Worm (Caenorhabditis elegans) whole organism, late embryonic: Measurements from ENCODE around the gene T25B6.5.

Source experiments
- C08G9.2 ChIP-seq: sonication (generic microtip); optimal IDR thresholded peaks from 2 replicates; lab custom pipeline; 2016; ENCODE audit warnings: mild to moderate bottlenecking, missing genetic modification characterization, moderate library complexity, missing compliant biosample characterization
- C38D4.7 ChIP-seq: fragments of 200-800 bp; sonication (Bioruptor generic); optimal IDR thresholded peaks from 2 replicates; lab custom pipeline; 2018; ENCODE audit warnings: mild to moderate bottlenecking, missing genetic modification characterization, moderate library complexity, missing compliant biosample characterization
- K09A11.1 ChIP-seq: sonication (generic microtip); optimal IDR thresholded peaks from 2 replicates; lab custom pipeline; 2017; ENCODE audit warnings: antibody characterized with exemption, mild to moderate bottlenecking, missing genetic modification characterization, missing compliant biosample characterization; ENCODE audit not compliant: insufficient read depth
- Y22D7AL.16 ChIP-seq: sonication (generic microtip); optimal IDR thresholded peaks from 2 replicates; lab custom pipeline; 2016; ENCODE audit warnings: missing genetic modification characterization, missing compliant biosample characterization
- ama-1 ChIP-seq: fragments of 150-350 bp; optimal IDR thresholded peaks from 2 replicates; lab custom pipeline; 2014
- ceh-14 ChIP-seq: sonication (generic microtip); optimal IDR thresholded peaks from 2 replicates; lab custom pipeline; 2016; ENCODE audit warnings: missing genotype, missing genetic modification characterization, missing compliant biosample characterization
- ceh-19 ChIP-seq: fragments of 200-800 bp; sonication (Bioruptor generic); optimal IDR thresholded peaks from 2 replicates; lab custom pipeline; 2018; ENCODE audit warnings: mild to moderate bottlenecking, missing genetic modification characterization, missing compliant biosample characterization
- ceh-2 ChIP-seq: sonication (generic microtip); optimal IDR thresholded peaks from 2 replicates; lab custom pipeline; 2016; ENCODE audit warnings: missing genotype, missing genetic modification characterization, missing compliant biosample characterization
- ceh-30 ChIP-seq: fragments of 150-350 bp; optimal IDR thresholded peaks from 2 replicates; lab custom pipeline; 2014; ENCODE audit warnings: missing biosample characterization, missing genetic modification characterization
- ceh-48 ChIP-seq: sonication (generic microtip); optimal IDR thresholded peaks from 2 replicates; lab custom pipeline; 2016; ENCODE audit warnings: missing genetic modification characterization, inconsistent platforms, missing compliant biosample characterization
- ceh-6 ChIP-seq: fragments of 200-800 bp; sonication (Bioruptor generic); optimal IDR thresholded peaks from 2 replicates; lab custom pipeline; 2018; ENCODE audit warnings: mild to moderate bottlenecking, missing genetic modification characterization, missing compliant biosample characterization
- ceh-9 ChIP-seq: sonication (generic microtip); optimal IDR thresholded peaks from 2 replicates; lab custom pipeline; 2016; ENCODE audit warnings: mild to moderate bottlenecking, missing genetic modification characterization, inconsistent platforms, missing compliant biosample characterization
- che-1 ChIP-seq: sonication (generic microtip); optimal IDR thresholded peaks from 2 replicates; lab custom pipeline; 2016; ENCODE audit warnings: mild to moderate bottlenecking, missing genetic modification characterization, missing compliant biosample characterization
- dmd-4 ChIP-seq: sonication (generic microtip); optimal IDR thresholded peaks from 2 replicates; lab custom pipeline; 2016; ENCODE audit warnings: borderline replicate concordance, missing genetic modification characterization, missing compliant biosample characterization
- dve-1 ChIP-seq: sonication (generic microtip); optimal IDR thresholded peaks from 2 replicates; lab custom pipeline; 2017; ENCODE audit warnings: antibody characterized with exemption, mild to moderate bottlenecking, missing genetic modification characterization, missing compliant biosample characterization
- elt-4 ChIP-seq: sonication (generic microtip); optimal IDR thresholded peaks from 2 replicates; lab custom pipeline; 2016; ENCODE audit warnings: missing genetic modification characterization, missing compliant biosample characterization
- ets-4 ChIP-seq: sonication (generic microtip); optimal IDR thresholded peaks from 2 replicates; lab custom pipeline; 2016; ENCODE audit warnings: missing genetic modification characterization, missing compliant biosample characterization
- fkh-6 ChIP-seq: sonication (generic microtip); optimal IDR thresholded peaks from 2 replicates; lab custom pipeline; 2016; ENCODE audit warnings: missing genetic modification characterization, missing compliant biosample characterization
- gmeb-2 ChIP-seq: sonication (generic microtip); optimal IDR thresholded peaks from 2 replicates; lab custom pipeline; 2016; ENCODE audit warnings: missing genetic modification characterization, inconsistent platforms, missing compliant biosample characterization
- hlh-13 ChIP-seq: fragments of 200-800 bp; sonication (Bioruptor generic); optimal IDR thresholded peaks from 2 replicates; lab custom pipeline; 2018; ENCODE audit warnings: mild to moderate bottlenecking, missing genetic modification characterization, missing compliant biosample characterization
- hlh-30 ChIP-seq: sonication (generic microtip); optimal IDR thresholded peaks from 2 replicates; lab custom pipeline; 2017; ENCODE audit warnings: antibody characterized with exemption, missing genetic modification characterization, missing compliant biosample characterization; ENCODE audit not compliant: insufficient read depth
- hlh-6 ChIP-seq: sonication (generic microtip); optimal IDR thresholded peaks from 2 replicates; lab custom pipeline; 2016; ENCODE audit warnings: missing genotype, missing genetic modification characterization, missing compliant biosample characterization
- lim-6 ChIP-seq: sonication (generic microtip); optimal IDR thresholded peaks from 2 replicates; lab custom pipeline; 2016; ENCODE audit warnings: missing genetic modification characterization, missing compliant biosample characterization
- mec-3 ChIP-seq: sonication (generic microtip); optimal IDR thresholded peaks from 2 replicates; lab custom pipeline; 2016; ENCODE audit warnings: borderline replicate concordance, missing genetic modification characterization, missing compliant biosample characterization
- nhr-11 ChIP-seq: fragments of 150-350 bp; optimal IDR thresholded peaks from 2 replicates; lab custom pipeline; 2014; ENCODE audit warnings: missing biosample characterization, missing genetic modification characterization
- nhr-232 ChIP-seq: sonication (generic microtip); optimal IDR thresholded peaks from 2 replicates; lab custom pipeline; 2016; ENCODE audit warnings: missing genetic modification characterization, missing compliant biosample characterization
- npax-4 ChIP-seq: sonication (generic microtip); optimal IDR thresholded peaks from 2 replicates; lab custom pipeline; 2016; ENCODE audit warnings: missing genetic modification characterization, missing compliant biosample characterization
- pag-3 ChIP-seq: sonication (generic microtip); optimal IDR thresholded peaks from 2 replicates; lab custom pipeline; 2016; ENCODE audit warnings: missing compliant biosample characterization, missing genetic modification characterization, borderline replicate concordance
- pat-9 ChIP-seq: fragments of 200-800 bp; sonication (Bioruptor generic); optimal IDR thresholded peaks from 2 replicates; lab custom pipeline; 2018; ENCODE audit warnings: mild to moderate bottlenecking, missing genetic modification characterization, moderate library complexity, missing compliant biosample characterization
- pha-2 ChIP-seq: sonication (generic microtip); optimal IDR thresholded peaks from 2 replicates; lab custom pipeline; 2017; ENCODE audit warnings: mild to moderate bottlenecking, missing genetic modification characterization, missing compliant biosample characterization
- pqm-1 ChIP-seq: sonication (generic microtip); optimal IDR thresholded peaks from 2 replicates; lab custom pipeline; 2016; ENCODE audit warnings: missing genetic modification characterization, missing compliant biosample characterization
- pros-1 ChIP-seq: fragments of 150-350 bp; optimal IDR thresholded peaks from 2 replicates; lab custom pipeline; 2014; ENCODE audit warnings: missing biosample characterization, missing genetic modification reagents, missing genetic modification characterization
- ref-2 ChIP-seq: sonication (generic microtip); optimal IDR thresholded peaks from 2 replicates; lab custom pipeline; 2016; ENCODE audit warnings: missing genetic modification characterization, missing compliant biosample characterization
- tbx-7 ChIP-seq: sonication (generic microtip); optimal IDR thresholded peaks from 2 replicates; lab custom pipeline; 2016; ENCODE audit warnings: missing genotype, missing genetic modification characterization, missing compliant biosample characterization
- unc-42 ChIP-seq: sonication (generic microtip); optimal IDR thresholded peaks from 2 replicates; lab custom pipeline; 2016; ENCODE audit warnings: missing genotype, missing genetic modification characterization, missing compliant biosample characterization
- zip-5 ChIP-seq: sonication (generic microtip); optimal IDR thresholded peaks from 2 replicates; lab custom pipeline; 2016; ENCODE audit warnings: missing genetic modification characterization, missing compliant biosample characterization
- ztf-16 ChIP-seq: sonication (generic microtip); optimal IDR thresholded peaks from 2 replicates; lab custom pipeline; 2017; ENCODE audit warnings: missing genetic modification characterization, missing compliant biosample characterization

Gene T25B6.5

ce11 chrX:9015420-9015819 lies 6.1 kb downstream of the T25B6.5 start, which contains the start of gene T25B6.4:
T25B6.4 (plus strand) TSS chrX:9015720.
- TF ChIP-seq tbx-7 (tag; lab: Kevin White, UChicago) (no peak), ceh-9 (tag; lab: Kevin White, UChicago) (no peak), pha-2 (no peak), hlh-30 (no peak), pag-3 (tag; lab: Kevin White, UChicago) (no peak), ref-2 (tag; lab: Kevin White, UChicago) (no peak)

DNA sequence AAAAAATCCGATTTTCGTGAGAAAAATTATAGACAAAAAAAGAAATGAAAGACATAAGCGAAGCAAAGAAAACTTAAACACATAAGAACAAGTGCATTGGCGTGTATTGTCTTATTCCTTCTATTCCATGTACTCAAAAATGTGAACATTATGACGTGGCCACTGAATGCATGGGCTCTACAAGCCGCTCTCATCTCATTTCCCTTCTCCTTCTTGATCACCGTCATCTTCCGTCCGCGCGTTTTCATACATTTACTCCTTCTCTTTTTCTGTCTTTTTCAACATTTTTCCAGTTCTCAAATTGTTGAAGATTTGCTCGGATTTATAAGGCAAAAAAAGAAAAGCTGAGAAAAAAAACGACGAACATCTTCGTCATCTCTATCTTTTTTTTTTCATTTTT lies 7.1 kb downstream of the T25B6.5 start:
- TF ChIP-seq ets-4 (tag; lab: Kevin White, UChicago) (no peak), hlh-13 (GFP tag; lab: Kevin White, UChicago) (no peak), nhr-11 (tag; lab: Kevin White, UChicago) (no peak), ceh-2 (tag; lab: Kevin White, UChicago) (no peak), gmeb-2 (tag; lab: Kevin White, UChicago) (no peak), ceh-6 (GFP tag; lab: Kevin White, UChicago) (no peak), ceh-48 (no peak), pat-9 (no peak), nhr-232 (tag; lab: Kevin White, UChicago) (no peak), C38D4.7 (GFP tag; lab: Kevin White, UChicago) (no peak), Y22D7AL.16 (tag; lab: Kevin White, UChicago) (no peak), unc-42 (tag; lab: Kevin White, UChicago) (no peak), elt-4 (tag; lab: Kevin White, UChicago) (no peak)

- no peak for TF ChIP-seq K09A11.1 (tag; lab: Kevin White, UChicago)
- TF ChIP-seq ceh-19 (GFP tag; lab: Kevin White, UChicago), result no peak
- no peak for TF ChIP-seq ama-1 (lab: Kevin White, UChicago)
- TF ChIP-seq hlh-6, result no peak
- TF ChIP-seq ceh-14, result no peak
- no peak for TF ChIP-seq ceh-30 (tag; lab: Kevin White, UChicago)
- no peak for TF ChIP-seq npax-4
- TF ChIP-seq lim-6 (tag; lab: Kevin White, UChicago), result no peak
- TF ChIP-seq pros-1 (tag; lab: Kevin White, UChicago), result no peak
- no peak for TF ChIP-seq che-1
- no peak for TF ChIP-seq C08G9.2 (tag; lab: Kevin White, UChicago)
- TF ChIP-seq fkh-6 (tag; lab: Kevin White, UChicago), result no peak
- no peak for TF ChIP-seq ztf-16 (tag; lab: Kevin White, UChicago)
- no peak for TF ChIP-seq pqm-1 (tag; lab: Kevin White, UChicago)
- TF ChIP-seq pat-9, result no peak
- TF ChIP-seq mec-3 (tag; lab: Kevin White, UChicago), result no peak
- no peak for TF ChIP-seq pha-2
- TF ChIP-seq Y22D7AL.16 (tag; lab: Kevin White, UChicago), result no peak
- no peak for TF ChIP-seq dve-1 (tag; lab: Kevin White, UChicago)
- TF ChIP-seq, all 69 proteins: peak for 0
These were observed 10.1 kb downstream of the T25B6.5 start for ce11 chrX:9011471-9011870.

- no peak for TF ChIP-seq pha-2
- TF ChIP-seq zip-5 (tag; lab: Kevin White, UChicago), result no peak
- no peak for TF ChIP-seq ceh-48
- no peak for TF ChIP-seq pag-3 (tag; lab: Kevin White, UChicago)
- TF ChIP-seq dmd-4 (tag; lab: Kevin White, UChicago), result no peak
These were observed 11.1 kb downstream of the T25B6.5 start, which contains the start of gene C24A3.9 for ce11 chrX:9010418-9010817. C24A3.9 (minus strand) TSS chrX:9010518.
